Worm (Caenorhabditis elegans) whole organism, L2 larva: ENCODE measurements around the gene ift-43.

Experiments used
- R02D3.7 ChIP-seq: fragments of 150-350 bp; optimal IDR thresholded peaks from 2 replicates; lab custom pipeline; 2014; ENCODE audit warnings: missing biosample characterization, missing genetic modification characterization
- Y55F3AM.14 ChIP-seq: fragments of 200-800 bp; sonication (Bioruptor generic); optimal IDR thresholded peaks from 2 replicates; lab custom pipeline; 2018; ENCODE audit warnings: mild to moderate bottlenecking, missing genetic modification characterization, missing compliant biosample characterization
- ceh-16 ChIP-seq: fragments of 150-350 bp; optimal IDR thresholded peaks from 2 replicates; lab custom pipeline; 2014; ENCODE audit warnings: missing biosample characterization, missing genetic modification characterization
- ceh-82 ChIP-seq: fragments of 150-350 bp; optimal IDR thresholded peaks from 2 replicates; lab custom pipeline; 2014; ENCODE audit warnings: missing biosample characterization, missing genetic modification characterization
- egl-27 ChIP-seq: sonication (generic microtip); optimal IDR thresholded peaks from 3 replicates; lab custom pipeline; 2017; ENCODE audit warnings: missing biosample characterization, missing genetic modification reagents, missing genetic modification characterization
- lin-39 ChIP-seq: fragments of 150-350 bp; optimal IDR thresholded peaks from 2 replicates; lab custom pipeline; 2014; ENCODE audit warnings: missing biosample characterization, missing genetic modification reagents, missing genetic modification characterization
- lsy-2 ChIP-seq, 2 experiments: fragments of 150-350 bp in 1 of 2; sonication (generic microtip) in 1 of 2; optimal IDR thresholded peaks; 2 replicates each; lab custom pipeline; 2014 to 2017; ENCODE audit warnings: missing biosample characterization in 2 of 2, missing genetic modification characterization in 2 of 2
- nhr-11 ChIP-seq: fragments of 150-350 bp; optimal IDR thresholded peaks from 2 replicates; lab custom pipeline; 2014; ENCODE audit warnings: missing biosample characterization, missing genetic modification characterization
- nhr-25 ChIP-seq: fragments of 150-350 bp; sonication (generic microtip); optimal IDR thresholded peaks from 3 replicates; lab custom pipeline; 2014; ENCODE audit warnings: missing biosample characterization, missing genetic modification characterization
- snpc-4 ChIP-seq: fragments of 150-350 bp; optimal IDR thresholded peaks from 2 replicates; lab custom pipeline; 2014; ENCODE audit warnings: missing biosample characterization, missing genetic modification characterization
- unc-55 ChIP-seq: fragments of 150-350 bp; sonication (generic microtip); optimal IDR thresholded peaks from 3 replicates; lab custom pipeline; 2014; ENCODE audit warnings: missing biosample characterization, missing genetic modification reagents, missing genetic modification characterization
- zag-1 ChIP-seq: fragments of 150-350 bp; optimal IDR thresholded peaks from 2 replicates; lab custom pipeline; 2014; ENCODE audit warnings: missing biosample characterization, missing genetic modification characterization

- no peak for TF ChIP-seq lin-39 (tag; lab: Kevin White, UChicago)
- TF ChIP-seq egl-27 = no peak
- TF ChIP-seq unc-55 (GFP tag; lab: Kevin White, UChicago) = no peak
- no peak for TF ChIP-seq zag-1
- no peak for TF ChIP-seq R02D3.7
- TF ChIP-seq nhr-11 = no peak
- no peak for TF ChIP-seq ceh-16 (tag; lab: Kevin White, UChicago)
- TF ChIP-seq lsy-2 (tag; optimal IDR thresholded peaks at IDR 0.05; lab: Kevin White, UChicago) = no peak
- no peak for TF ChIP-seq snpc-4 (tag; lab: Kevin White, UChicago)
- TF ChIP-seq nhr-25 = no peak
- no peak for TF ChIP-seq ceh-82 (tag; lab: Kevin White, UChicago)
- TF ChIP-seq Y55F3AM.14 (GFP tag; lab: Kevin White, UChicago) = no peak
These were observed 18.5 kb downstream of the ift-43 start for ce11 chrII:5642110-5642509.
